Worm (Caenorhabditis elegans): ENCODE measurements around the gene evl-20.

- peak in 1 of 2 experiments; percentile 34 for TF ChIP-seq unc-62 (GFP tag; optimal IDR thresholded peaks at IDR 0.05 in 1 of 2)
- TF ChIP-seq unc-62 (tag; optimal IDR thresholded peaks at IDR 0.05), result no peak
- TF ChIP-seq Y48G9A.11 (GFP tag; IDR thresholded peaks at IDR 0.05), result no peak
- no peak for TF ChIP-seq aly-2 (tag; optimal IDR thresholded peaks at IDR 0.05)
- TF ChIP-seq ztf-11 (tag; optimal IDR thresholded peaks at IDR 0.05), result no peak
Observed at ce11 chrII:8481731-8482253, 37.7 kb downstream of the evl-20 start, which contains the start of gene M05D6.5.

Data from whole organism, L4 larva.